Worm (Caenorhabditis elegans): ENCODE measurements around the gene spds-1.

DNA sequence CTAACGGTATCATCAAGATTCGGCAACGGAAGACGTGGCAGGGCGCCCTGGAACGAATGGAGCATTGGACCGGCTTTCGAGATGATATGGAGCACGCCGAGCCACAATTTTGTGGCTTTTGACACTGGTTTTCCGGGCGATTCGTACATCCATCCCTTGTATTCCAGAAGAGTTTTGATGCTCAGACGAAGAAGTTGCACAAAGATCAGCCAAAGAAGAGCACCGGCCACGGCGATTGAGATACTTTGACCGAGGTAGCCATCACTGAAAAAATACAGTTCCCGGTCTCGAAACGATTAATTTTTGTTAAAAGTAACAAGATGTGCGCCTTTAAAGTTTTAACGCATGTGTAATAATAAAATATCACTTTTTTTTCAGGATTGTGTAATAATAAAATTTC lies 11.5 kb upstream of the spds-1 start:
- TF ChIP-seq T22C8.4 (GFP tag; IDR thresholded peaks at IDR 0.05) (no peak), klf-2 (GFP tag; conservative IDR thresholded peaks at IDR 0.05) (no peak), ref-1 (GFP tag; conservative IDR thresholded peaks at IDR 0.05) (no peak), flt-1 (GFP tag; IDR thresholded peaks at IDR 0.05) (no peak), cog-1 (tag; optimal IDR thresholded peaks at IDR 0.05) (no peak), ztf-23 (GFP tag; IDR thresholded peaks at IDR 0.05) (no peak), ztf-29 (GFP tag; IDR thresholded peaks at IDR 0.05) (no peak), tab-1 (GFP tag; IDR thresholded peaks at IDR 0.05) (no peak)
